Worm (Caenorhabditis elegans) whole organism, young adult: ENCODE data around the gene acs-7.
A peak's percentile ranks its signal among the peaks of the same experiment; 100 is the strongest.

Source experiments
- B0019.2 ChIP-seq: fragments of 200-800 bp; sonication (Bioruptor generic); conservative IDR thresholded peaks from 2 replicates; pipeline ENCODE4 v1.3.6; 2022; ENCODE audit warnings: missing genetic modification reagents, missing genetic modification characterization, missing compliant biosample characterization
- B0035.1 ChIP-seq: sonication (generic microtip); optimal IDR thresholded peaks from 2 replicates; lab custom pipeline; 2016; ENCODE audit warnings: missing genetic modification characterization, mild to moderate bottlenecking, missing compliant biosample characterization, missing genotype, missing genetic modification reagents
- B0336.3 ChIP-seq: fragments of 200-800 bp; sonication (Bioruptor generic); IDR thresholded peaks from 2 replicates; pipeline ENCODE4 v1.3.6; 2022; ENCODE audit warnings: missing genetic modification characterization, missing compliant biosample characterization
- F52B5.7 ChIP-seq: sonication (generic microtip); optimal IDR thresholded peaks from 2 replicates; lab custom pipeline; 2016; ENCODE audit warnings: mild to moderate bottlenecking, missing genetic modification characterization, missing compliant biosample characterization
- F55B11.4 ChIP-seq: sonication (generic microtip); optimal IDR thresholded peaks from 2 replicates; lab custom pipeline; 2016; ENCODE audit warnings: missing compliant biosample characterization, missing genetic modification characterization, borderline replicate concordance; ENCODE audit not compliant: insufficient read depth
- Y53F4B.3 ChIP-seq: fragments of 200-800 bp; sonication (Bioruptor generic); IDR thresholded peaks from 2 replicates; pipeline ENCODE4 v1.3.6; 2022; ENCODE audit warnings: missing genetic modification reagents, missing genetic modification characterization, missing compliant biosample characterization
- Y53G8AR.9 ChIP-seq: fragments of 200-800 bp; sonication (Bioruptor generic); conservative IDR thresholded peaks from 2 replicates; pipeline ENCODE4 v1.3.6; 2022; ENCODE audit warnings: missing genetic modification reagents, missing genetic modification characterization, missing compliant biosample characterization
- Y67H2A.10 ChIP-seq: fragments of 200-800 bp; sonication (Bioruptor generic); conservative IDR thresholded peaks from 2 replicates; pipeline ENCODE4 v1.3.6; 2022; ENCODE audit warnings: missing genetic modification reagents, missing genetic modification characterization, missing compliant biosample characterization
- ZK185.1 ChIP-seq: sonication (generic microtip); optimal IDR thresholded peaks from 2 replicates; lab custom pipeline; 2016; ENCODE audit warnings: mild to moderate bottlenecking, missing genetic modification characterization, missing compliant biosample characterization; ENCODE audit not compliant: poor library complexity, severe bottlenecking
- attf-5 ChIP-seq: fragments of 200-800 bp; sonication (Bioruptor generic); optimal IDR thresholded peaks from 2 replicates; lab custom pipeline; 2018; ENCODE audit warnings: mild to moderate bottlenecking, missing genetic modification characterization, missing compliant biosample characterization
- cebp-1 ChIP-seq, 2 experiments: fragments of 200-800 bp in 1 of 2; sonication (Bioruptor generic) in 1 of 2; sonication (generic microtip) in 1 of 2; IDR thresholded peaks in 1 of 2; optimal IDR thresholded peaks in 1 of 2; 2 replicates each; pipeline versions ENCODE4 v1.3.6 to Lab custom; 2017 to 2022; ENCODE audit warnings: missing compliant biosample characterization in 2 of 2, missing genetic modification characterization in 2 of 2, mild to moderate bottlenecking in 1 of 2, missing genetic modification reagents in 1 of 2, moderate library complexity in 1 of 2
- ceh-100 ChIP-seq: fragments of 200-800 bp; sonication (Bioruptor generic); IDR thresholded peaks from 2 replicates; pipeline ENCODE4 v1.3.6; 2022; ENCODE audit warnings: missing genetic modification reagents, missing genetic modification characterization, missing compliant biosample characterization
- ceh-79 ChIP-seq: sonication (generic microtip); optimal IDR thresholded peaks from 2 replicates; lab custom pipeline; 2017; ENCODE audit warnings: mild to moderate bottlenecking, missing genetic modification characterization, missing compliant biosample characterization
- ceh-91 ChIP-seq: fragments of 200-800 bp; sonication (Bioruptor generic); IDR thresholded peaks from 2 replicates; pipeline ENCODE4 v1.3.6; 2022; ENCODE audit warnings: missing genetic modification reagents, missing genetic modification characterization, missing compliant biosample characterization
- ets-4 ChIP-seq: fragments of 200-800 bp; sonication (Bioruptor generic); optimal IDR thresholded peaks from 2 replicates; lab custom pipeline; 2018; ENCODE audit warnings: mild to moderate bottlenecking, missing genetic modification characterization, missing compliant biosample characterization
- fkh-3 ChIP-seq: sonication (generic microtip); optimal IDR thresholded peaks from 2 replicates; lab custom pipeline; 2016; ENCODE audit warnings: mild to moderate bottlenecking, missing genetic modification characterization, missing compliant biosample characterization
- hlh-12 ChIP-seq: sonication (generic microtip); optimal IDR thresholded peaks from 2 replicates; lab custom pipeline; 2016; ENCODE audit warnings: missing genetic modification characterization, missing compliant biosample characterization
- hmg-20 ChIP-seq: fragments of 200-800 bp; sonication (Bioruptor generic); IDR thresholded peaks from 2 replicates; pipeline ENCODE4 v1.3.6; 2022; ENCODE audit warnings: missing genetic modification reagents, missing genetic modification characterization, missing compliant biosample characterization
- hsf-1 ChIP-seq: fragments of 200-800 bp; sonication (Bioruptor generic); IDR thresholded peaks from 2 replicates; pipeline ENCODE4 v1.3.6; 2022; ENCODE audit warnings: missing genetic modification reagents, missing genetic modification characterization, missing compliant biosample characterization
- lag-1 ChIP-seq: fragments of 200-800 bp; sonication (Bioruptor generic); IDR thresholded peaks from 2 replicates; pipeline ENCODE4 v1.3.6; 2022; ENCODE audit warnings: missing genetic modification reagents, missing genetic modification characterization, missing compliant biosample characterization
- let-607 ChIP-seq, 2 experiments: fragments of 200-800 bp in 1 of 2; sonication (Bioruptor generic) in 1 of 2; sonication (generic microtip) in 1 of 2; optimal IDR thresholded peaks; 2 replicates each; lab custom pipeline; 2016 to 2018; ENCODE audit warnings: mild to moderate bottlenecking in 2 of 2, missing compliant biosample characterization in 2 of 2, missing genetic modification characterization in 2 of 2, moderate library complexity in 2 of 2, missing genotype in 1 of 2
- lin-26 ChIP-seq: fragments of 200-800 bp; sonication (Bioruptor generic); IDR thresholded peaks from 2 replicates; pipeline ENCODE4 v1.3.6; 2022; ENCODE audit warnings: missing genetic modification reagents, missing genetic modification characterization, missing compliant biosample characterization
- mel-28 ChIP-seq: sonication (generic microtip); optimal IDR thresholded peaks from 2 replicates; lab custom pipeline; 2016; ENCODE audit warnings: borderline replicate concordance, mild to moderate bottlenecking, missing genetic modification characterization, missing compliant biosample characterization
- nfya-2 ChIP-seq: fragments of 200-800 bp; sonication (Bioruptor generic); IDR thresholded peaks from 2 replicates; pipeline ENCODE4 v1.3.6; 2022; ENCODE audit warnings: missing genetic modification reagents, missing genetic modification characterization, missing compliant biosample characterization
- nhr-80 ChIP-seq: sonication (generic microtip); optimal IDR thresholded peaks from 2 replicates; lab custom pipeline; 2016; ENCODE audit warnings: missing genetic modification characterization, missing compliant biosample characterization
- nhr-90 ChIP-seq: sonication (generic microtip); optimal IDR thresholded peaks from 2 replicates; lab custom pipeline; 2016; ENCODE audit warnings: missing genotype, mild to moderate bottlenecking, missing genetic modification characterization, missing compliant biosample characterization
- pha-4 ChIP-seq: fragments of 150-350 bp; sonication (generic microtip); optimal IDR thresholded peaks from 2 replicates; lab custom pipeline; 2014; ENCODE audit warnings: missing biosample characterization, missing genetic modification reagents, missing genetic modification characterization
- somi-1 ChIP-seq: fragments of 200-800 bp; sonication (Bioruptor generic); optimal IDR thresholded peaks from 2 replicates; lab custom pipeline; 2018; ENCODE audit warnings: mild to moderate bottlenecking, missing genetic modification characterization, missing compliant biosample characterization
- unc-62 ChIP-seq: fragments of 150-350 bp; optimal IDR thresholded peaks from 2 replicates; lab custom pipeline; 2014; ENCODE audit warnings: missing biosample characterization, missing genetic modification reagents, missing genetic modification characterization
- ztf-28 ChIP-seq: fragments of 200-800 bp; sonication (Bioruptor generic); IDR thresholded peaks from 2 replicates; pipeline ENCODE4 v1.3.6; 2022; ENCODE audit warnings: missing genetic modification reagents, missing genetic modification characterization, missing compliant biosample characterization
- ztf-3 ChIP-seq: fragments of 200-800 bp; sonication (Bioruptor generic); optimal IDR thresholded peaks from 2 replicates; lab custom pipeline; 2018; ENCODE audit warnings: mild to moderate bottlenecking, missing genetic modification characterization, missing compliant biosample characterization

The acs-7 gene

ce11 chrII:9299679-9300078 lies 7.9 kb downstream of the acs-7 start (continued):
- TF ChIP-seq cebp-1 (GFP tag; IDR thresholded peaks at IDR 0.05; lab: Robert Waterston, UW): no peak
- TF ChIP-seq cebp-1 (tag; optimal IDR thresholded peaks at IDR 0.05; lab: Kevin White, UChicago): no peak

ce11 chrII:9301065-9301464 lies 9.2 kb downstream of the acs-7 start:
- TF ChIP-seq somi-1 (GFP tag; lab: Kevin White, UChicago) (no peak), let-607 (tag; optimal IDR thresholded peaks at IDR 0.05; lab: Kevin White, UChicago) (peak in 1 of 2 experiments; percentile 2), lin-26 (GFP tag; lab: Robert Waterston, UW) (no peak), mel-28 (tag; lab: Kevin White, UChicago) (no peak), Y53G8AR.9 (GFP tag; lab: Robert Waterston, UW) (no peak), B0019.2 (GFP tag; lab: Robert Waterston, UW) (no peak), cebp-1 (GFP tag; IDR thresholded peaks at IDR 0.05; lab: Robert Waterston, UW) (no peak), cebp-1 (tag; optimal IDR thresholded peaks at IDR 0.05; lab: Kevin White, UChicago) (peak; percentile 29), F55B11.4 (no peak), nhr-80 (tag; lab: Kevin White, UChicago) (peak; percentile 90), B0336.3 (no peak)
- TF ChIP-seq, all 124 proteins: peak for 3

ce11 chrII:9303545-9303944 lies 11.7 kb downstream of the acs-7 start:
- no peak for TF ChIP-seq ceh-91 (GFP tag; lab: Robert Waterston, UW)
- TF ChIP-seq Y67H2A.10 (GFP tag; lab: Robert Waterston, UW): no peak
- no peak for TF ChIP-seq ZK185.1
- no peak for TF ChIP-seq nfya-2
- TF ChIP-seq attf-5 (GFP tag; lab: Kevin White, UChicago): no peak
- no peak for TF ChIP-seq ceh-100 (GFP tag; lab: Robert Waterston, UW)
- no peak for TF ChIP-seq cebp-1 (GFP tag; IDR thresholded peaks at IDR 0.05; lab: Robert Waterston, UW)
- peak; percentile 77 for TF ChIP-seq cebp-1 (tag; optimal IDR thresholded peaks at IDR 0.05; lab: Kevin White, UChicago)
- TF ChIP-seq ztf-3 (GFP tag; lab: Kevin White, UChicago): no peak

- no peak for TF ChIP-seq lag-1 (GFP tag; lab: Robert Waterston, UW)
- no peak for TF ChIP-seq ets-4 (GFP tag; lab: Kevin White, UChicago)
- no peak for TF ChIP-seq ceh-79 (tag; lab: Kevin White, UChicago)
Observed at ce11 chrII:9304849-9305248, 13.0 kb downstream of the acs-7 start.

- TF ChIP-seq hsf-1 (GFP tag; lab: Robert Waterston, UW) (no peak), B0035.1 (tag; lab: Kevin White, UChicago) (no peak), fkh-3 (tag; lab: Kevin White, UChicago) (no peak)
Observed at ce11 chrII:9305575-9305974, 13.8 kb downstream of the acs-7 start.

- TF ChIP-seq ztf-28 (no peak), unc-62 (no peak), hmg-20 (GFP tag; lab: Robert Waterston, UW) (no peak), nhr-90 (tag; lab: Kevin White, UChicago) (no peak), pha-4 (no peak), hlh-12 (no peak), Y53F4B.3 (GFP tag; lab: Robert Waterston, UW) (no peak), F52B5.7 (tag; lab: Kevin White, UChicago) (no peak)
- TF ChIP-seq, all 124 proteins: peak for 0
Observed at ce11 chrII:9306835-9307234, 15.0 kb downstream of the acs-7 start.
